Fruit fly (Drosophila melanogaster) whole organism, wandering third instar larva: ENCODE measurements around the gene CG32756.
A peak's percentile ranks its signal among the peaks of the same experiment; 100 is the strongest.

Experiments used
- Abd-B ChIP-seq: fragments of >200 bp; optimal IDR thresholded peaks from 2 replicates; lab custom pipeline; 2017; ENCODE audit warnings: missing biosample characterization, missing genetic modification characterization
- CG32264 ChIP-seq: fragments of 200-800 bp; sonication (Bioruptor generic); optimal IDR thresholded peaks from 2 replicates; lab custom pipeline; 2016; ENCODE audit warnings: missing biosample characterization, missing genetic modification characterization
- CG9705 ChIP-seq: fragments of 200-800 bp; sonication (Bioruptor generic); optimal IDR thresholded peaks from 2 replicates; lab custom pipeline; 2018; ENCODE audit warnings: missing biosample characterization, mild to moderate bottlenecking, missing genetic modification characterization
- CrebA ChIP-seq: fragments of 200-800 bp; sonication (Bioruptor generic); optimal IDR thresholded peaks from 2 replicates; lab custom pipeline; 2016; ENCODE audit warnings: missing biosample characterization, mild to moderate bottlenecking, missing genetic modification characterization, borderline replicate concordance
- Dfd ChIP-seq: fragments of >200 bp; optimal IDR thresholded peaks from 2 replicates; lab custom pipeline; 2017; ENCODE audit warnings: missing biosample characterization, missing genetic modification characterization
- Dif ChIP-seq: fragments of 200-275, 200-300 bp; sonication (Bioruptor generic); optimal IDR thresholded peaks from 2 replicates; lab custom pipeline; 2018; ENCODE audit warnings: missing biosample characterization, missing genetic modification characterization; ENCODE audit not compliant: partially characterized antibody
- GATAd ChIP-seq: sonication (Bioruptor generic); optimal IDR thresholded peaks from 2 replicates; lab custom pipeline; 2016; ENCODE audit warnings: missing biosample characterization, missing genetic modification characterization
- HLH106 ChIP-seq: fragments of 200-800 bp; optimal IDR thresholded peaks from 3 replicates; lab custom pipeline; 2019; ENCODE audit warnings: missing biosample characterization, mild to moderate bottlenecking, missing genetic modification characterization, moderate library complexity
- Hnf4 ChIP-seq: fragments of 200-800 bp; sonication (Bioruptor generic); optimal IDR thresholded peaks from 2 replicates; lab custom pipeline; 2016; ENCODE audit warnings: missing biosample characterization, mild to moderate bottlenecking, missing genetic modification characterization
- Hr78 ChIP-seq: fragments of >200 bp; optimal IDR thresholded peaks from 2 replicates; lab custom pipeline; 2017; ENCODE audit warnings: missing biosample characterization, missing genetic modification characterization
- Hr83 ChIP-seq: fragments of 200-300 bp; sonication (Bioruptor generic); optimal IDR thresholded peaks from 2 replicates; lab custom pipeline; 2016; ENCODE audit warnings: missing biosample characterization, mild to moderate bottlenecking, missing genetic modification characterization, moderate library complexity; ENCODE audit not compliant: poor library complexity, severe bottlenecking
- Jra ChIP-seq: sonication (Bioruptor generic); optimal IDR thresholded peaks from 2 replicates; lab custom pipeline; 2016; ENCODE audit warnings: missing biosample characterization, missing genetic modification characterization
- Mio ChIP-seq: sonication (Bioruptor generic); optimal IDR thresholded peaks from 2 replicates; lab custom pipeline; 2016; ENCODE audit warnings: missing biosample characterization, missing genetic modification characterization
- Myc ChIP-seq: fragments of >200 bp; optimal IDR thresholded peaks from 2 replicates; lab custom pipeline; 2017
- N ChIP-seq: fragments of >200 bp; optimal IDR thresholded peaks from 2 replicates; lab custom pipeline; 2018; ENCODE audit warnings: missing biosample characterization, missing external identifiers, missing genetic modification characterization
- OdsH ChIP-seq: fragments of 200-800 bp; sonication (Bioruptor generic); optimal IDR thresholded peaks from 2 replicates; lab custom pipeline; 2016; ENCODE audit warnings: missing biosample characterization, mild to moderate bottlenecking, missing genetic modification characterization
- Rel ChIP-seq, 2 experiments: fragments of 200-800 bp; sonication (Bioruptor generic) in 1 of 2; optimal IDR thresholded peaks; 2 replicates in 1 of 2; 3 replicates in 1 of 2; lab custom pipeline; 2016 to 2019; ENCODE audit warnings: mild to moderate bottlenecking in 2 of 2, missing biosample characterization in 2 of 2, missing genetic modification characterization in 2 of 2, moderate library complexity in 1 of 2
- Sp1 ChIP-seq: fragments of 200-800 bp; sonication (Bioruptor generic); optimal IDR thresholded peaks from 3 replicates; lab custom pipeline; 2019; ENCODE audit warnings: missing biosample characterization, mild to moderate bottlenecking, missing genetic modification characterization, moderate library complexity
- Vsx2 ChIP-seq: fragments of 200-300, 225-300 bp; sonication (Bioruptor generic); optimal IDR thresholded peaks from 2 replicates; lab custom pipeline; 2018; ENCODE audit warnings: missing biosample characterization, missing genetic modification characterization; ENCODE audit not compliant: partially characterized antibody
- br ChIP-seq: fragments of 200-800 bp; sonication (Bioruptor generic); optimal IDR thresholded peaks from 2 replicates; lab custom pipeline; 2016; ENCODE audit warnings: missing biosample characterization, missing genetic modification characterization
- brk ChIP-seq: fragments of 200-800 bp; sonication (Bioruptor generic); optimal IDR thresholded peaks from 2 replicates; lab custom pipeline; 2016; ENCODE audit warnings: missing biosample characterization, mild to moderate bottlenecking, missing genetic modification characterization
- dl ChIP-seq, 2 experiments: fragments of 175-275, 200-275 bp in 1 of 2; fragments of 200-275 bp in 1 of 2; sonication (Bioruptor generic); optimal IDR thresholded peaks; lab custom pipeline; 2018; ENCODE audit warnings: mild to moderate bottlenecking in 2 of 2, missing biosample characterization in 2 of 2, missing genetic modification characterization in 2 of 2, moderate library complexity in 2 of 2; ENCODE audit not compliant: partially characterized antibody in 2 of 2, insufficient read depth in 1 of 2
- dmrt93B ChIP-seq: fragments of 200-800 bp; sonication (Bioruptor generic); optimal IDR thresholded peaks from 2 replicates; lab custom pipeline; 2018; ENCODE audit warnings: missing biosample characterization, mild to moderate bottlenecking, missing genetic modification characterization
- dsf ChIP-seq: sonication (Bioruptor generic); optimal IDR thresholded peaks from 2 replicates; lab custom pipeline; 2016; ENCODE audit warnings: missing biosample characterization, missing genetic modification characterization, borderline replicate concordance
- ey ChIP-seq: fragments of 200-800 bp; sonication (Bioruptor generic); optimal IDR thresholded peaks from 2 replicates; lab custom pipeline; 2016; ENCODE audit warnings: missing biosample characterization, missing genetic modification characterization
- foxo ChIP-seq, 2 experiments: fragments of 200-800 bp; sonication (Bioruptor generic); optimal IDR thresholded peaks; 2 replicates in 1 of 2; 3 replicates in 1 of 2; lab custom pipeline; 2016 to 2017; ENCODE audit warnings: missing biosample characterization in 2 of 2, missing genetic modification characterization in 2 of 2
- fru ChIP-seq: fragments of 200-800 bp; sonication (Bioruptor generic); optimal IDR thresholded peaks from 3 replicates; lab custom pipeline; 2016; ENCODE audit warnings: missing biosample characterization, mild to moderate bottlenecking, missing genetic modification characterization
- h ChIP-seq: fragments of 200-800 bp; sonication (Bioruptor generic); optimal IDR thresholded peaks from 3 replicates; lab custom pipeline; 2016; ENCODE audit warnings: missing biosample characterization, mild to moderate bottlenecking, missing genetic modification characterization
- jim ChIP-seq: fragments of 175-275, 200-325 bp; sonication (Bioruptor generic); optimal IDR thresholded peaks from 2 replicates; lab custom pipeline; 2016; ENCODE audit warnings: missing biosample characterization, mild to moderate bottlenecking, missing genetic modification characterization
- lola ChIP-seq: fragments of >200 bp; optimal IDR thresholded peaks from 2 replicates; lab custom pipeline; 2017; ENCODE audit warnings: missing biosample characterization, missing genetic modification characterization
- pan ChIP-seq: fragments of >200 bp; optimal IDR thresholded peaks from 2 replicates; lab custom pipeline; 2017
- psq ChIP-seq: fragments of 200-800 bp; sonication (Bioruptor generic); optimal IDR thresholded peaks from 3 replicates; lab custom pipeline; 2017; ENCODE audit warnings: missing biosample characterization, mild to moderate bottlenecking, missing genetic modification characterization, moderate library complexity
- rgr ChIP-seq: fragments of 200-800 bp; sonication (Bioruptor generic); optimal IDR thresholded peaks from 3 replicates; lab custom pipeline; 2016; ENCODE audit warnings: missing biosample characterization, mild to moderate bottlenecking, missing genetic modification characterization
- sage ChIP-seq: fragments of 200-800 bp; sonication (Bioruptor generic); optimal IDR thresholded peaks from 2 replicates; lab custom pipeline; 2016; ENCODE audit warnings: missing biosample characterization, mild to moderate bottlenecking, missing genetic modification characterization
- sv ChIP-seq: fragments of 200-800 bp; sonication (Bioruptor generic); optimal IDR thresholded peaks from 3 replicates; lab custom pipeline; 2016; ENCODE audit warnings: missing biosample characterization, missing genetic modification characterization
- tai ChIP-seq: sonication (Bioruptor generic); optimal IDR thresholded peaks from 2 replicates; lab custom pipeline; 2016; ENCODE audit warnings: missing biosample characterization, missing genetic modification characterization
- usp ChIP-seq: fragments of >200 bp; optimal IDR thresholded peaks from 2 replicates; lab custom pipeline; 2017; ENCODE audit warnings: missing biosample characterization, missing genetic modification characterization
- woc ChIP-seq: sonication (Bioruptor generic); optimal IDR thresholded peaks from 2 replicates; lab custom pipeline; 2016; ENCODE audit warnings: missing biosample characterization, mild to moderate bottlenecking, missing genetic modification characterization

CG32756 gene

dm6 chrX:5977769-5978168 lies 32.3 kb downstream of the CG32756 start:
- no peak for TF ChIP-seq sv (GFP tag; lab: Kevin White, UChicago)
- no peak for TF ChIP-seq woc
- TF ChIP-seq Sp1: no peak
- no peak for TF ChIP-seq Dfd (GFP tag; lab: Kevin White, UChicago)
- TF ChIP-seq fru (GFP tag; lab: Kevin White, UChicago): no peak
- TF ChIP-seq dsf (GFP tag; lab: Kevin White, UChicago): no peak
- TF ChIP-seq h (GFP tag; lab: Kevin White, UChicago): no peak
- TF ChIP-seq foxo (GFP tag; optimal IDR thresholded peaks at IDR 0.05; lab: Kevin White, UChicago): no peak
- no peak for TF ChIP-seq HLH106 (tag; lab: Kevin White, UChicago)
- TF ChIP-seq usp: no peak
- TF ChIP-seq br (GFP tag; lab: Kevin White, UChicago): no peak
- no peak for TF ChIP-seq Jra (GFP tag; lab: Kevin White, UChicago)
- no peak for TF ChIP-seq Vsx2 (GFP tag; lab: Kevin White, UChicago)
- TF ChIP-seq Dif: no peak
- no peak for TF ChIP-seq ey (GFP tag; lab: Kevin White, UChicago)
- no peak for TF ChIP-seq psq (GFP tag; lab: Kevin White, UChicago)
- no peak for TF ChIP-seq N (GFP tag; lab: Kevin White, UChicago)
- TF ChIP-seq Rel (GFP tag; optimal IDR thresholded peaks at IDR 0.05; lab: Kevin White, UChicago): no peak
- TF ChIP-seq Rel (tag; optimal IDR thresholded peaks at IDR 0.05; lab: Kevin White, UChicago): no peak
- TF ChIP-seq, all 38 proteins: peak for 0

DNA sequence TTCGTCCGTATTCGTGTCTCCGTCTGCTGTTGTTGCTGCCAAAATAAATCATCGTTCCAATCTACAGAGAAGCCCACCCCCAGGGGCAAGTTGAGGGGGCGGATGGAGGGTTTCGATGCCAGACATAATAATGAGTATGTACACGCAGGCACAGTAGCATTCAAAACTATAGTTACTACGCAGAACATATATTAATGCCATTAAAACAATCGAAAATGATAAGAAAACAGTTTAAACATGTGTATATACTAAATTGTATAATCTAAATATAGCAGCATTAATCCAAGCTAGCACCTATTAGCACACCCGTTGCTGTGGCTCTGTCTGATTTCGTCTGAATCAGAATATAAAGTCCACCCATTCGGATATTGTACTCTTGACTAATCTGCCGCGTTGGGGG lies 35.4 kb downstream of the CG32756 start:
- TF ChIP-seq sv (GFP tag; lab: Kevin White, UChicago) (peak; percentile 2), sage (GFP tag; lab: Kevin White, UChicago) (peak; percentile 61), Dfd (GFP tag; lab: Kevin White, UChicago) (no peak), lola (GFP tag; lab: Kevin White, UChicago) (no peak), ey (GFP tag; lab: Kevin White, UChicago) (peak; percentile 92), GATAd (GFP tag; lab: Kevin White, UChicago) (peak; percentile 66), Mio (peak; percentile 68), CG9705 (GFP tag; lab: Kevin White, UChicago) (peak; percentile 60), jim (no peak), Jra (GFP tag; lab: Kevin White, UChicago) (peak; percentile 81), Abd-B (GFP tag; lab: Kevin White, UChicago) (no peak), usp (no peak), HLH106 (tag; lab: Kevin White, UChicago) (peak; percentile 91), Vsx2 (GFP tag; lab: Kevin White, UChicago) (no peak), Sp1 (peak; percentile 89), Hr78 (GFP tag; lab: Kevin White, UChicago) (no peak), psq (GFP tag; lab: Kevin White, UChicago) (peak; percentile 83), pan (lab: Kevin White, UChicago) (no peak), woc (peak; percentile 66), tai (GFP tag; lab: Kevin White, UChicago) (no peak), h (GFP tag; lab: Kevin White, UChicago) (peak; percentile 94), Rel (GFP tag; optimal IDR thresholded peaks at IDR 0.05; lab: Kevin White, UChicago) (peak; percentile 73), Rel (tag; optimal IDR thresholded peaks at IDR 0.05; lab: Kevin White, UChicago) (peak; percentile 71), Hnf4 (GFP tag; lab: Kevin White, UChicago) (peak; percentile 96), Hr83 (GFP tag; lab: Kevin White, UChicago) (no peak), rgr (GFP tag; lab: Kevin White, UChicago) (peak; percentile 92), Myc (lab: Kevin White, UChicago) (no peak), dl (GFP tag; optimal IDR thresholded peaks at IDR 0.05; lab: Kevin White, UChicago; ENCODE audit: insufficient read depth in 1 of 2, partially characterized antibody in 2 of 2) (no peak), CG32264 (GFP tag; lab: Kevin White, UChicago) (peak; percentile 68), brk (peak; percentile 75), fru (GFP tag; lab: Kevin White, UChicago) (peak; percentile 91), foxo (GFP tag; optimal IDR thresholded peaks at IDR 0.05; lab: Kevin White, UChicago) (peak in 1 of 2 experiments; percentile 94), Dif (no peak), OdsH (GFP tag; lab: Kevin White, UChicago) (peak; percentile 90), dmrt93B (GFP tag; lab: Kevin White, UChicago) (peak; percentile 90), dsf (GFP tag; lab: Kevin White, UChicago) (no peak), br (GFP tag; lab: Kevin White, UChicago) (peak; percentile 89), CrebA (GFP tag; lab: Kevin White, UChicago) (peak; percentile 89), N (GFP tag; lab: Kevin White, UChicago) (no peak)
